Worm (Caenorhabditis elegans): ENCODE data around the gene C44B11.6.

Gene C44B11.6

ce11 chrIII:3200563-3200962 is 47.6 kb downstream of the C44B11.6 start:
- TF ChIP-seq rnt-1 (tag; optimal IDR thresholded peaks at IDR 0.05), result peak; percentile 78
- no peak for TF ChIP-seq ttx-3 (tag; optimal IDR thresholded peaks at IDR 0.05)
- no peak for TF ChIP-seq ceh-34 (tag; optimal IDR thresholded peaks at IDR 0.05)
- TF ChIP-seq elt-2 (tag; optimal IDR thresholded peaks at IDR 0.05), result no peak
- TF ChIP-seq pag-3 (tag; optimal IDR thresholded peaks at IDR 0.05; ENCODE audit: borderline replicate concordance), result no peak
- no peak for TF ChIP-seq K09A11.1 (tag; optimal IDR thresholded peaks at IDR 0.05; ENCODE audit: insufficient read depth)
- peak; percentile 4 for TF ChIP-seq ceh-48 (tag; optimal IDR thresholded peaks at IDR 0.05)
- TF ChIP-seq unc-55 (GFP tag; optimal IDR thresholded peaks at IDR 0.05), result peak; percentile 75
- TF ChIP-seq nhr-232 (tag; optimal IDR thresholded peaks at IDR 0.05), result no peak
- no peak for TF ChIP-seq pqm-1 (tag; optimal IDR thresholded peaks at IDR 0.05)
- TF ChIP-seq unc-42 (tag; optimal IDR thresholded peaks at IDR 0.05), result no peak
- TF ChIP-seq Y22D7AL.16 (tag; optimal IDR thresholded peaks at IDR 0.05), result no peak
- no peak for TF ChIP-seq ceh-14 (tag; optimal IDR thresholded peaks at IDR 0.05)
- no peak for TF ChIP-seq pros-1 (tag; optimal IDR thresholded peaks at IDR 0.05)
- TF ChIP-seq C08G9.2 (tag; optimal IDR thresholded peaks at IDR 0.05), result no peak
- no peak for TF ChIP-seq ceh-22 (tag; optimal IDR thresholded peaks at IDR 0.05)

All from whole organism, late embryonic.